Fruit fly (Drosophila melanogaster) whole organism: ENCODE data around the gene Lst8.
A peak's percentile ranks its signal among the peaks of the same experiment; 100 is the strongest.

Source experiments
- CG8478 ChIP-seq: fragments of >200 bp; optimal IDR thresholded peaks from 2 replicates; lab custom pipeline; 2018; ENCODE audit warnings: inconsistent platforms
- Dll ChIP-seq: fragments of >200 bp; optimal IDR thresholded peaks from 2 replicates; lab custom pipeline; 2017
- pan ChIP-seq: fragments of >200 bp; optimal IDR thresholded peaks from 2 replicates; lab custom pipeline; 2017
- usp ChIP-seq: fragments of >200 bp; optimal IDR thresholded peaks from 2 replicates; lab custom pipeline; 2017; ENCODE audit warnings: missing biosample characterization, missing genetic modification characterization, mixed read lengths

DNA sequence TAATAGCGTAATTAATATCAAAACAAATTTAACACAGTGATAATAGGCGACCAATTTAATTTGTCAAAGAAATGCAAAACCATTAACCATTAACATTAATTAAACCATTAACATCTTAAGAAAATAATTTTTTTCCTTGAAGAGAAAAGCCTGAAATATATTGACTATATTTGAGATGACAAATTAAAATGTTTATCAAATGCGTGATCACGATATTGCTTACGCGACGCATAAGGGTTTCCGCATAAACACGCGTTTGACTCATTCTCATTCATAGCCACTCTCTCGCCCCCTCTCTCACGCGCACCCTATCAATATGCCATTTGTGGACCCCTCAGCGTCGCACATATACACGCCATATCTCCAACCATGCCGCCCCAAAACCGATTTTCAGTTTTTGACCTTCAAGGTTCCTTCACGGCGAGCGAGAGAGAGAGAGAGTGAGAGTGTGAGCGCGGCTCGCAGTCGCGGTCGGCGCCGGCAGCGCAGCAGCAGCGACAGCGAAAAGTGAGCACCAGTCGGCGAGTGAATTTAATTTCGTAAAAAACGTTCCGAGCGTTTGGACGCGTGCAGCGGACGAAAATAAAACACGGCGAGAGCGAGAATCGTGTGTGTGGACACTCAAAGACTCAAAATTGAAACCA lies 20.3 kb downstream of the Lst8 start, which contains the start of gene Hex-A:
- TF ChIP-seq Dll: peak; percentile 96
- no peak for TF ChIP-seq usp
- no peak for TF ChIP-seq pan (lab: Kevin White, UChicago)
- no peak for TF ChIP-seq CG8478
